Worm (Caenorhabditis elegans) whole organism, early embryonic: ENCODE measurements around the gene hot-1.

Experiments
- B0310.2 ChIP-seq: sonication (generic microtip); optimal IDR thresholded peaks from 2 replicates; lab custom pipeline; 2016; ENCODE audit warnings: mild to moderate bottlenecking, missing genetic modification characterization, missing compliant biosample characterization
- aly-1 ChIP-seq: sonication (generic microtip); optimal IDR thresholded peaks from 2 replicates; lab custom pipeline; 2016; ENCODE audit warnings: missing genetic modification characterization, missing compliant biosample characterization
- ama-1 ChIP-seq: fragments of 150-350 bp; optimal IDR thresholded peaks from 2 replicates; lab custom pipeline; 2014
- hmbx-1 ChIP-seq: sonication (generic microtip); optimal IDR thresholded peaks from 2 replicates; lab custom pipeline; 2016; ENCODE audit warnings: mild to moderate bottlenecking, missing genetic modification characterization, missing compliant biosample characterization
- hnd-1 ChIP-seq: sonication (generic microtip); optimal IDR thresholded peaks from 2 replicates; lab custom pipeline; 2016; ENCODE audit warnings: missing genetic modification characterization, missing compliant biosample characterization
- scrt-1 ChIP-seq: fragments of 200-800 bp; sonication (Bioruptor generic); IDR thresholded peaks from 2 replicates; pipeline ENCODE4 v1.3.6; 2022; ENCODE audit warnings: missing genetic modification characterization, missing compliant biosample characterization
- sea-1 ChIP-seq: fragments of 200-800 bp; sonication (Bioruptor generic); conservative IDR thresholded peaks from 2 replicates; pipeline ENCODE4 v1.3.6; 2022; ENCODE audit warnings: missing genetic modification characterization, missing compliant biosample characterization
- tbx-37 ChIP-seq: fragments of 200-800 bp; sonication (Bioruptor generic); conservative IDR thresholded peaks from 2 replicates; pipeline ENCODE4 v1.3.6; 2022; ENCODE audit warnings: missing genetic modification reagents, missing genetic modification characterization, missing compliant biosample characterization
- tra-4 ChIP-seq: sonication (generic microtip); optimal IDR thresholded peaks from 2 replicates; lab custom pipeline; 2017; ENCODE audit warnings: missing genetic modification characterization, missing compliant biosample characterization

- TF ChIP-seq ama-1 (lab: Kevin White, UChicago): no peak
- no peak for TF ChIP-seq sea-1 (GFP tag; lab: Robert Waterston, UW)
- TF ChIP-seq aly-1 (tag; lab: Kevin White, UChicago): no peak
- no peak for TF ChIP-seq B0310.2 (tag; lab: Kevin White, UChicago)
- TF ChIP-seq hmbx-1 (tag; lab: Kevin White, UChicago): no peak
- no peak for TF ChIP-seq tbx-37
- TF ChIP-seq scrt-1 (GFP tag; lab: Robert Waterston, UW): no peak
- TF ChIP-seq hnd-1 (tag; lab: Kevin White, UChicago): no peak
- TF ChIP-seq tra-4 (tag; lab: Kevin White, UChicago): no peak
These were observed 44.8 kb downstream of the hot-1 start, which contains the start of gene C47E8.1 for ce11 chrV:14665728-14666127.
